Fruit fly (Drosophila melanogaster): ENCODE measurements around the gene CG7714.

The CG7714 gene

DNA sequence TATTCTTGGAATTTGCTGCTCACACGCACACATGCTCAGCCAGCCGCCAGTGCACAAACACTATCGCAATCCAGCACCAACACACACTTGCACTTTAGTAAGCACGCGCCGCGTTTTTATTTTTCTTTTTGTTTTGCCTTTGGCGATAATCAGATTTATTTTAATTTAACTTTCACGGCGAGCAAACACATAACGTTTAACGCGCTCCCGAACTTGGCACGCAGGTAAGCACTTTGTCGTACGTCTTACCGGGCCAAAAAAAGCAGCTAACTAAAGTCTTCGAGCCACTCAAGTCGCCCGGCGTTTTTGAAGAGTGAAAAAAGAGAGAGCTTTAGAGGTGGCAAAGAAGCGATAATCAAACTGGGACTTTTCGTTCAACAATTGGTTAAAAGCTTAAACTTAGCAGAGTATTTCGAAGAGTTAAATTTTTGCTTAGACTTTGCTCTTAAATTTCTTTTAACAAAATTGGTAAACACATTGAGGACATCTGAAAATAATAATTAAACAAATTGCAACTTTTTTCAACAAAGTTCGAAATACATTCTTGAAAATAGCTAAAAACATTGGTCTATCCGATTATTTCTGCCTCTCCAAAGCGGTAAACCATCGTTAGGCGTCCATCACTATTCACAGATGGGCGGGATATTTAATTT lies 17.2 kb upstream of the CG7714 start, which contains the start of gene Mekk1:
Gene Mekk1, minus strand, starts transcription at position 325 of the 653 bp plus-strand sequence.
- TF ChIP-seq CG13204 (GFP tag; optimal IDR thresholded peaks at IDR 0.05) (no peak), Pif1B (GFP tag; optimal IDR thresholded peaks at IDR 0.05) (peak; percentile 43), CG14655 (GFP tag; optimal IDR thresholded peaks at IDR 0.05) (no peak), CG8301 (tag; optimal IDR thresholded peaks at IDR 0.05) (no peak), Snoo (tag; optimal IDR thresholded peaks at IDR 0.05) (peak; percentile 38), CG32121 (GFP tag; IDR thresholded peaks at IDR 0.05) (peak; percentile 11; the same call in 1 of the 2 replicates), Pif1A (GFP tag; optimal IDR thresholded peaks at IDR 0.05) (no peak), Ets98B (GFP tag; IDR thresholded peaks at IDR 0.05) (no peak), rn (GFP tag; IDR thresholded peaks at IDR 0.05) (no peak), EcR (GFP tag; optimal IDR thresholded peaks at IDR 0.05) (no peak), CG12605 (GFP tag; IDR thresholded peaks at IDR 0.05) (peak; percentile 35; the same call in 1 of the 2 replicates), CG15710 (tag; optimal IDR thresholded peaks at IDR 0.05) (peak; percentile 45), CG8159 (tag; optimal IDR thresholded peaks at IDR 0.05) (peak; percentile 91), CG17806 (tag; optimal IDR thresholded peaks at IDR 0.05) (peak; percentile 9), CG34367 (tag; optimal IDR thresholded peaks at IDR 0.05) (peak; percentile 26), gl (tag; optimal IDR thresholded peaks at IDR 0.05) (peak; percentile 64), CG9948 (tag; optimal IDR thresholded peaks at IDR 0.05) (no peak), CG4496 (GFP tag; IDR thresholded peaks at IDR 0.05) (no peak)

DNA sequence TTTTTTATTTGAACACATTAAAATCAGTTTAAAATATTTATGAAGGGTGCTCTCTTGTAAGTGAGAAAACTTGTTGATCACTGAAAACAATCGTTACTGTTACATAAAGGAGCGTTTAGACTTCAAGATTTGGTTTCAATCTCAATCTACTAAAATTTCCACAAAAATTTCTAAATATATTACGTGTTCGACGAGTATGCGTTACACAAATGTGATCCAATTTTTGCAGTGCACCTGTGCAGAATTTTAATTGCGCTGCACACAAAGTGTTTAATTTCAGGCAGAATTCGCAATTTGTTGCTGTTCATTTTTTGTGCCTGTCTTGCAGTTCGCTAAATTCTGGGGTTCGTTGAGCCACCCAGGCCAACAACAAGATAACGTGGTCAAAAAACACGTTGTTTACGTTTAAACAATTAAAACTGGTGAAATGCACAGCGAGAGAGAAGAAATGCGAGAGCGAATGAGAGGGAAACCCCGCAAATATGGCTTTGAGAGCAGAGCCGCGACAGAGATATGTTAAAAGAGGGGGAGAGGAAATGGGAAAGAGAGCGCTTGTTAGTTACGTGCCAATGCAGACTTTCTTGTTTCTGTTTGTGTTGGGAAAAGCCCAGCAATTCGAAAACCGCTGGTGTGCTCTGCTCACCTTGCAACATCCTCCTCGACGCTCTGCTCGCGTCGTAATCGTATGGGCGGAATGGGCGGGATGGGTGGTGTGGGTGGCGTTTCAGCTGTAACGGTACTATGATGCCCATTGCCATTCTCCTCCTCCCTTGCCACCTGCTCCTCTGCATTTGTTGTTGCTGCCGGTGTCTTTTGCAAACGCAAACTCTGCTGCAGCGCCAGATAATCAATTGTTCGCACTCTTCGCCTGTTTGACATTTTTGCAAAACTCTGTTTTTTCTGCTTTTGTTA lies 16.4 kb upstream of the CG7714 start:
- TF ChIP-seq CG15710 (tag; optimal IDR thresholded peaks at IDR 0.05): no peak
- TF ChIP-seq CG32121 (GFP tag; IDR thresholded peaks at IDR 0.05): peak; percentile 19; the same call in 1 of the 2 replicates
- TF ChIP-seq CG13204 (GFP tag; optimal IDR thresholded peaks at IDR 0.05): peak; percentile 62
- TF ChIP-seq CG17806 (tag; optimal IDR thresholded peaks at IDR 0.05): peak; percentile 30
- no peak for TF ChIP-seq CG34367 (tag; optimal IDR thresholded peaks at IDR 0.05)
- peak; percentile 71 for TF ChIP-seq CG14655 (GFP tag; optimal IDR thresholded peaks at IDR 0.05)
- TF ChIP-seq rn (GFP tag; IDR thresholded peaks at IDR 0.05): peak; percentile 34; the same call in 1 of the 2 replicates
- TF ChIP-seq Pif1B (GFP tag; optimal IDR thresholded peaks at IDR 0.05): peak; percentile 57
- TF ChIP-seq CG4496 (GFP tag; IDR thresholded peaks at IDR 0.05): peak; percentile 62; the same call in 2 of the 3 replicates
- TF ChIP-seq CG8301 (tag; optimal IDR thresholded peaks at IDR 0.05): peak; percentile 56
- TF ChIP-seq Ets98B (GFP tag; IDR thresholded peaks at IDR 0.05): peak; percentile 44
- peak; percentile 46 for TF ChIP-seq Pif1A (GFP tag; optimal IDR thresholded peaks at IDR 0.05)
- no peak for TF ChIP-seq Snoo (tag; optimal IDR thresholded peaks at IDR 0.05)
- TF ChIP-seq CG8159 (tag; optimal IDR thresholded peaks at IDR 0.05): no peak
- TF ChIP-seq D1 (tag; optimal IDR thresholded peaks at IDR 0.05): peak; percentile 37

DNA sequence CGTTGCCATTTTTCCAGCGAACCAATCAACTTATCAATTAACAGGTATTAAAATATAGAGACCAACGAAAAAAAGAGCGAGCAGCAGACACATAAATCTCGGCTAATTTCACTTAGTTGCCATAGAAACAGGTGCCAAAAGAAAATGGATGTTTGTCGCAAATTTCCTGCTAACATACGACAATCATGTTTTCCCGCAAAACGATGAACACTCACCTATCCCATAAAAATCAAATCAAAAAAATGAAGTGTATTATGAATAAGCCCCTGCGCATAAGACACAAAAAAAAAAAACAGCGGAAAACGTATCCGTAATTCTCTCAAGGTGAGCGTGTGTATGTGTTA lies 15.6 kb upstream of the CG7714 start:
- TF ChIP-seq gl (tag; optimal IDR thresholded peaks at IDR 0.05): no peak
- no peak for TF ChIP-seq Ets98B (GFP tag; IDR thresholded peaks at IDR 0.05)
- TF ChIP-seq CG9948 (tag; optimal IDR thresholded peaks at IDR 0.05): no peak
- no peak for TF ChIP-seq CG17806 (tag; optimal IDR thresholded peaks at IDR 0.05)
- TF ChIP-seq Snoo (tag; optimal IDR thresholded peaks at IDR 0.05): no peak
- TF ChIP-seq rn (GFP tag; IDR thresholded peaks at IDR 0.05): no peak
- TF ChIP-seq CG14655 (GFP tag; optimal IDR thresholded peaks at IDR 0.05): no peak
- no peak for TF ChIP-seq Pif1B (GFP tag; optimal IDR thresholded peaks at IDR 0.05)
- TF ChIP-seq CG34367 (tag; optimal IDR thresholded peaks at IDR 0.05): no peak
- TF ChIP-seq CG4496 (GFP tag; IDR thresholded peaks at IDR 0.05): no peak
- TF ChIP-seq EcR (GFP tag; optimal IDR thresholded peaks at IDR 0.05): no peak

DNA sequence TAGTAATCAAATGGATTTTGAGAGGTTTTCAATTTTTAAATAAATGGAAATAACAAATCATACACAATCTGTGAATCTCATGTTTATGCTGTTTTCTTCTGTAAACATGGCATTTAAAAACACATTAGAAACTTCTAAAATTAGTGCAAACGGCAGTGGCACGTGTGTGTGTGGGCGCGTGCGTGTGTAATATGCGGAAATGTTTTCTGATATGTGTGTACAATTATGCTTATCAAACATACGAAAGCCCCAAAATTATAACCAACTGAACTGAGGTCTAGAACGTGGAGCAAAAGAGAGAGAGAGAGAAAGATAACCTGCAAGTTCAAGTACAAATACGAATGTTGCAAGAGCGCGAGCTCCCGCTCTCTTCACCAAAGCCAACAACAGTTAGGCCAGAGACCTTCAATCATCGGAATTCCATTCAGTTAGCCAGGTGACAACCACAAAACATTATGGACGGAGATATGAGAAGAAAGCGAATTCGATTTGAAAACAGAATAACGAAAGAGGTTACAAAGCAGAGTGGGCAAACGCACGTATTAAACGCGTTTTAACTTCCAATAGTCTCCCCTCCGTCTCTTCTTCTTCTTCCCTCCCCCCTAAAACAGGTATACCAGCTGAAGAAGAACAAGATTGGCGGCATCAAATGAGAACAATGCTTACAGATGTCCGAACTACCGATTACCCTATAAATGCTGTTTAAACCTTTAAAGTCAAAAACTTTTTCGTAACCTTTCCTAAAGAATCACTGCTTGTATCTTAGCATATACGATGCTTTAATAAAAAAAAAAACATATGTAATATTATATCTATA lies 15.0 kb upstream of the CG7714 start:
- peak; percentile 79 for TF ChIP-seq rn (GFP tag; IDR thresholded peaks at IDR 0.05)
- TF ChIP-seq Ets98B (GFP tag; IDR thresholded peaks at IDR 0.05): peak; percentile 94
- TF ChIP-seq Pif1B (GFP tag; optimal IDR thresholded peaks at IDR 0.05): peak; percentile 93
- TF ChIP-seq Pif1A (GFP tag; optimal IDR thresholded peaks at IDR 0.05): peak; percentile 90
- peak; percentile 70 for TF ChIP-seq D1 (tag; optimal IDR thresholded peaks at IDR 0.05)
- TF ChIP-seq CG13204 (GFP tag; optimal IDR thresholded peaks at IDR 0.05): peak; percentile 74
- peak; percentile 87 for TF ChIP-seq CG15710 (tag; optimal IDR thresholded peaks at IDR 0.05)
- peak; percentile 96 for TF ChIP-seq CG4496 (GFP tag; IDR thresholded peaks at IDR 0.05)
- TF ChIP-seq CG10348 (GFP tag; IDR thresholded peaks at IDR 0.05): peak; percentile 45; the same call in 1 of the 2 replicates
- TF ChIP-seq CG8159 (tag; optimal IDR thresholded peaks at IDR 0.05): peak; percentile 87
- TF ChIP-seq CG14655 (GFP tag; optimal IDR thresholded peaks at IDR 0.05): peak; percentile 96
- TF ChIP-seq CG17806 (tag; optimal IDR thresholded peaks at IDR 0.05): peak; percentile 90
- peak; percentile 95 for TF ChIP-seq CG8301 (tag; optimal IDR thresholded peaks at IDR 0.05)
- peak; percentile 71 for TF ChIP-seq gl (tag; optimal IDR thresholded peaks at IDR 0.05)
- no peak for TF ChIP-seq EcR (GFP tag; optimal IDR thresholded peaks at IDR 0.05)
- TF ChIP-seq CG34367 (tag; optimal IDR thresholded peaks at IDR 0.05): peak; percentile 83
- peak; percentile 88 for TF ChIP-seq CG9948 (tag; optimal IDR thresholded peaks at IDR 0.05)
- peak; percentile 79; the same call in 2 of the 3 replicates for TF ChIP-seq fd96Ca (GFP tag; IDR thresholded peaks at IDR 0.05)
- TF ChIP-seq CG32121 (GFP tag; IDR thresholded peaks at IDR 0.05): peak; percentile 90
- peak; percentile 95 for TF ChIP-seq Snoo (tag; optimal IDR thresholded peaks at IDR 0.05)
- TF ChIP-seq CG12605 (GFP tag; IDR thresholded peaks at IDR 0.05): peak; percentile 91
